Worm (Caenorhabditis elegans) whole organism, L3 larva: ENCODE measurements around the gene kin-18.

Experiments used
- R02D3.7 ChIP-seq: fragments of 150-350 bp; optimal IDR thresholded peaks from 2 replicates; lab custom pipeline; 2014; ENCODE audit warnings: missing biosample characterization, missing genetic modification characterization
- ZK546.5 ChIP-seq: sonication (generic microtip); optimal IDR thresholded peaks from 2 replicates; lab custom pipeline; 2017; ENCODE audit warnings: missing biosample characterization, missing genetic modification characterization
- aly-2 ChIP-seq: fragments of 150-350 bp; optimal IDR thresholded peaks from 2 replicates; lab custom pipeline; 2014; ENCODE audit warnings: missing biosample characterization, missing genetic modification characterization
- ama-1 ChIP-seq: fragments of 150-350 bp; optimal IDR thresholded peaks from 2 replicates; lab custom pipeline; 2018
- ceh-16 ChIP-seq: sonication (generic microtip); optimal IDR thresholded peaks from 2 replicates; lab custom pipeline; 2017; ENCODE audit warnings: missing biosample characterization, missing genetic modification characterization
- ceh-28 ChIP-seq: fragments of 150-350 bp; optimal IDR thresholded peaks from 2 replicates; lab custom pipeline; 2014; ENCODE audit warnings: missing biosample characterization, missing genetic modification reagents, missing genetic modification characterization
- ceh-82 ChIP-seq: fragments of 150-350 bp; optimal IDR thresholded peaks from 2 replicates; lab custom pipeline; 2014; ENCODE audit warnings: missing biosample characterization, missing genetic modification characterization
- daf-12 ChIP-seq: fragments of 150-350 bp; optimal IDR thresholded peaks from 2 replicates; lab custom pipeline; 2014; ENCODE audit warnings: missing biosample characterization, missing genetic modification reagents, missing genetic modification characterization
- egl-27 ChIP-seq: sonication (generic microtip); optimal IDR thresholded peaks from 4 replicates; lab custom pipeline; 2017; ENCODE audit warnings: missing biosample characterization, missing genetic modification reagents, missing genetic modification characterization
- egl-5 ChIP-seq: fragments of 150-350 bp; optimal IDR thresholded peaks from 2 replicates; lab custom pipeline; 2017; ENCODE audit warnings: missing biosample characterization, missing genetic modification reagents, missing genetic modification characterization, inconsistent platforms
- elt-2 ChIP-seq: sonication (generic microtip); optimal IDR thresholded peaks from 2 replicates; lab custom pipeline; 2016; ENCODE audit warnings: missing genetic modification reagents, mild to moderate bottlenecking, missing genetic modification characterization, missing compliant biosample characterization
- eor-1 ChIP-seq, 2 experiments: fragments of 150-350 bp; optimal IDR thresholded peaks; 2 replicates each; lab custom pipeline; 2014 to 2018; ENCODE audit warnings: missing biosample characterization in 2 of 2, missing genetic modification characterization in 2 of 2
- fkh-10 ChIP-seq: sonication (generic microtip); optimal IDR thresholded peaks from 2 replicates; lab custom pipeline; 2017; ENCODE audit warnings: missing biosample characterization, missing genetic modification reagents, missing genetic modification characterization
- fos-1 ChIP-seq: fragments of 150-350 bp; optimal IDR thresholded peaks from 2 replicates; lab custom pipeline; 2014; ENCODE audit warnings: missing biosample characterization, missing genetic modification characterization
- lin-39 ChIP-seq: fragments of 150-350 bp; optimal IDR thresholded peaks from 2 replicates; lab custom pipeline; 2018; ENCODE audit warnings: missing biosample characterization, missing genetic modification reagents, missing genetic modification characterization
- lsy-12 ChIP-seq: sonication (generic microtip); optimal IDR thresholded peaks from 2 replicates; lab custom pipeline; 2016; ENCODE audit warnings: mild to moderate bottlenecking, missing genetic modification characterization, missing compliant biosample characterization
- mdl-1 ChIP-seq: fragments of 150-350 bp; optimal IDR thresholded peaks from 2 replicates; lab custom pipeline; 2014; ENCODE audit warnings: missing biosample characterization, missing genetic modification characterization
- mml-1 ChIP-seq: fragments of 150-350 bp; sonication (generic microtip); optimal IDR thresholded peaks from 3 replicates; lab custom pipeline; 2014; ENCODE audit warnings: missing biosample characterization, missing genetic modification characterization
- nfya-1 ChIP-seq: sonication (generic microtip); optimal IDR thresholded peaks from 2 replicates; lab custom pipeline; 2017; ENCODE audit warnings: missing genetic modification characterization, mild to moderate bottlenecking, missing compliant biosample characterization, antibody characterized with exemption, moderate library complexity; ENCODE audit not compliant: insufficient read depth
- nhr-11 ChIP-seq: fragments of 150-350 bp; optimal IDR thresholded peaks from 2 replicates; lab custom pipeline; 2014; ENCODE audit warnings: missing biosample characterization, missing genetic modification characterization
- nhr-237 ChIP-seq: fragments of 150-350 bp; optimal IDR thresholded peaks from 2 replicates; lab custom pipeline; 2014; ENCODE audit warnings: missing biosample characterization, missing genetic modification characterization
- nhr-25 ChIP-seq: sonication (generic microtip); optimal IDR thresholded peaks from 2 replicates; lab custom pipeline; 2017; ENCODE audit warnings: missing biosample characterization, missing genetic modification characterization
- nhr-28 ChIP-seq: fragments of 150-350 bp; optimal IDR thresholded peaks from 2 replicates; lab custom pipeline; 2014; ENCODE audit warnings: missing biosample characterization, missing genetic modification characterization
- nhr-67 ChIP-seq: fragments of 150-350 bp; optimal IDR thresholded peaks from 2 replicates; lab custom pipeline; 2014; ENCODE audit warnings: missing biosample characterization, missing genetic modification characterization
- nhr-76 ChIP-seq: fragments of 150-350 bp; sonication (generic microtip); optimal IDR thresholded peaks from 5 replicates; lab custom pipeline; 2014; ENCODE audit warnings: missing biosample characterization, missing genetic modification characterization
- nhr-77 ChIP-seq: fragments of 150-350 bp; optimal IDR thresholded peaks from 2 replicates; lab custom pipeline; 2014; ENCODE audit warnings: missing biosample characterization, missing genetic modification characterization
- pha-4 ChIP-seq: fragments of 150-350 bp; optimal IDR thresholded peaks from 2 replicates; lab custom pipeline; 2014; ENCODE audit warnings: missing biosample characterization, missing genetic modification reagents, missing genetic modification characterization
- pqm-1 ChIP-seq: fragments of 150-350 bp; optimal IDR thresholded peaks from 2 replicates; lab custom pipeline; 2017; ENCODE audit warnings: missing biosample characterization, missing genetic modification characterization, inconsistent platforms
- snpc-4 ChIP-seq: fragments of 150-350 bp; optimal IDR thresholded peaks from 2 replicates; lab custom pipeline; 2014; ENCODE audit warnings: missing biosample characterization, missing genetic modification characterization
- tbx-2 ChIP-seq: sonication (generic microtip); optimal IDR thresholded peaks from 2 replicates; lab custom pipeline; 2016; ENCODE audit warnings: mild to moderate bottlenecking, missing genetic modification characterization, missing compliant biosample characterization
- unc-39 ChIP-seq: sonication (generic microtip); optimal IDR thresholded peaks from 4 replicates; lab custom pipeline; 2017; ENCODE audit warnings: missing biosample characterization, missing genetic modification characterization
- unc-62 ChIP-seq: fragments of 150-350 bp; sonication (generic microtip); optimal IDR thresholded peaks from 4 replicates; lab custom pipeline; 2014; ENCODE audit warnings: missing biosample characterization, missing genetic modification reagents, missing genetic modification characterization
- ztf-11 ChIP-seq: fragments of 150-350 bp; optimal IDR thresholded peaks from 2 replicates; lab custom pipeline; 2014; ENCODE audit warnings: missing biosample characterization, missing genetic modification characterization
- ztf-4 ChIP-seq: fragments of 150-350 bp; optimal IDR thresholded peaks from 2 replicates; lab custom pipeline; 2014; ENCODE audit warnings: missing biosample characterization, missing genetic modification characterization

The kin-18 gene

ce11 chrIII:6118320-6118719 is at the start of gene kin-18:
Gene kin-18, plus strand, starts transcription at chrIII:6118620.
- TF ChIP-seq ztf-4 (tag; lab: Kevin White, UChicago) (no peak), nfya-1 (tag; lab: Kevin White, UChicago) (no peak), nhr-237 (tag; lab: Kevin White, UChicago) (no peak), pha-4 (tag; lab: Kevin White, UChicago) (no peak), ceh-16 (no peak), lin-39 (no peak)

ce11 chrIII:6072937-6073336 is 45.5 kb upstream of the kin-18 start:
- TF ChIP-seq ztf-4 (tag; lab: Kevin White, UChicago) (no peak), pha-4 (tag; lab: Kevin White, UChicago) (peak; percentile 8)
- TF ChIP-seq, all 47 proteins: peak for 1

- TF ChIP-seq nhr-25 (tag; lab: Kevin White, UChicago), result peak; percentile 19
- TF ChIP-seq nhr-76, result no peak
These were observed 44.6 kb upstream of the kin-18 start for ce11 chrIII:6073673-6074331.

- TF ChIP-seq egl-27 (tag; lab: Kevin White, UChicago), result no peak
- peak; percentile 2 for TF ChIP-seq elt-2 (tag; lab: Kevin White, UChicago)
- TF ChIP-seq ztf-11, result no peak
- TF ChIP-seq ama-1 (lab: Kevin White, UChicago), result no peak
- no peak for TF ChIP-seq ceh-82 (tag; lab: Kevin White, UChicago)
- TF ChIP-seq lin-39, result no peak
- TF ChIP-seq nhr-67 (tag; lab: Kevin White, UChicago), result no peak
- TF ChIP-seq tbx-2 (tag; lab: Kevin White, UChicago), result no peak
- TF ChIP-seq pha-4 (tag; lab: Kevin White, UChicago), result peak; percentile 1
- TF ChIP-seq eor-1 (tag; optimal IDR thresholded peaks at IDR 0.05; lab: Kevin White, UChicago), result no peak
- no peak for TF ChIP-seq nhr-76
- TF ChIP-seq nhr-25 (tag; lab: Kevin White, UChicago), result no peak
- peak; percentile 41 for TF ChIP-seq egl-5
- TF ChIP-seq ZK546.5 (tag; lab: Kevin White, UChicago), result no peak
- no peak for TF ChIP-seq lsy-12 (tag; lab: Kevin White, UChicago)
These were observed 40.4 kb upstream of the kin-18 start for ce11 chrIII:6077973-6078372.

- TF ChIP-seq nfya-1 (tag; lab: Kevin White, UChicago) (peak; percentile 1), ama-1 (lab: Kevin White, UChicago) (no peak), nhr-28 (tag; lab: Kevin White, UChicago) (no peak), pha-4 (tag; lab: Kevin White, UChicago) (peak; percentile 13), daf-12 (tag; lab: Kevin White, UChicago) (no peak), mml-1 (no peak), snpc-4 (tag; lab: Kevin White, UChicago) (no peak), fos-1 (tag; lab: Kevin White, UChicago) (no peak), mdl-1 (tag; lab: Kevin White, UChicago) (no peak), egl-27 (tag; lab: Kevin White, UChicago) (no peak)
These were observed 39.5 kb upstream of the kin-18 start for ce11 chrIII:6078917-6079316.

ce11 chrIII:6080263-6080662 is 38.2 kb upstream of the kin-18 start, which contains the start of gene attf-4:
Gene attf-4, plus strand, starts transcription at chrIII:6080563.
- TF ChIP-seq elt-2 (tag; lab: Kevin White, UChicago) (peak; percentile 45), nhr-67 (tag; lab: Kevin White, UChicago) (no peak)
- TF ChIP-seq, all 47 proteins: peak for 1

ce11 chrIII:6085311-6085710 is 33.1 kb upstream of the kin-18 start:
- no peak for TF ChIP-seq aly-2 (tag; lab: Kevin White, UChicago)
- TF ChIP-seq ceh-28 (tag; lab: Kevin White, UChicago), result no peak
- TF ChIP-seq nhr-11 (tag; lab: Kevin White, UChicago), result no peak
- no peak for TF ChIP-seq lin-39
- no peak for TF ChIP-seq fkh-10 (GFP tag; lab: Kevin White, UChicago)
- no peak for TF ChIP-seq pqm-1 (tag; lab: Kevin White, UChicago)
- no peak for TF ChIP-seq unc-39 (tag; lab: Kevin White, UChicago)
- no peak for TF ChIP-seq R02D3.7
- TF ChIP-seq nhr-25 (tag; lab: Kevin White, UChicago), result no peak
- no peak for TF ChIP-seq fos-1 (tag; lab: Kevin White, UChicago)
- TF ChIP-seq unc-62, result no peak
- TF ChIP-seq nhr-77 (tag; lab: Kevin White, UChicago), result no peak
